Worm (Caenorhabditis elegans) whole organism, midembryonic: ENCODE data around the gene dhcr-24.

Experiments
- cog-1 ChIP-seq: sonication (generic microtip); optimal IDR thresholded peaks from 2 replicates; lab custom pipeline; 2016; ENCODE audit warnings: missing genetic modification characterization, missing compliant biosample characterization
- klf-2 ChIP-seq: fragments of 200-800 bp; sonication (Bioruptor generic); conservative IDR thresholded peaks from 2 replicates; pipeline ENCODE4 v1.3.6; 2022; ENCODE audit warnings: missing genetic modification reagents, missing genetic modification characterization, missing compliant biosample characterization
- med-1 ChIP-seq: sonication (generic microtip); optimal IDR thresholded peaks from 2 replicates; lab custom pipeline; 2017; ENCODE audit warnings: missing genetic modification characterization, mild to moderate bottlenecking, missing compliant biosample characterization, antibody characterized with exemption, missing genetic modification reagents; ENCODE audit not compliant: insufficient read depth
- tab-1 ChIP-seq: fragments of 200-800 bp; sonication (Bioruptor generic); IDR thresholded peaks from 2 replicates; pipeline ENCODE4 v1.3.6; 2022; ENCODE audit warnings: missing genetic modification characterization, missing compliant biosample characterization

DNA sequence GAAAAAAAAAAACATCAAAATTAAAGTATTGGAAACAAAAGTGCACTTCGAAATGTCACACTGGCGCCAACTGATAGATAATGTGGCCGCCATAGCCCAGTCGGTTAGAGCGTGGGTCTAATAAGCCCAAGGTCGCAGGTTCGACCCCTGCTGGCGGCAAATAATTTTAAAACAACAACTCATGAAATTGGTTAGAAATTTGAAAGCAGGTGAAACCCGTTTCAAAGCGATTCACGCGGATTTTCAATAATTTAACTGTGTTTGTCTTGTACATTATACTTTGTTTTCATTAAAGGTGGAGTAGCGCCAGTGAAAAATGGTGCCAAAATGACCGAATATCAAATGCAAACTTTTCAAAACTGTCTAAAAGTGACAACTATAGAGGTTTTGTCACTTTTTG is 32.7 kb downstream of the dhcr-24 start:
- no peak for TF ChIP-seq tab-1
- TF ChIP-seq cog-1 (tag; lab: Kevin White, UChicago) = no peak
- TF ChIP-seq klf-2 (GFP tag; lab: Robert Waterston, UW) = no peak
- TF ChIP-seq med-1 (GFP tag; lab: Kevin White, UChicago) = no peak
